Worm (Caenorhabditis elegans) whole organism, late embryonic: ENCODE results near the gene ZK652.8.

Experiments used
- C38D4.7 ChIP-seq: fragments of 200-800 bp; sonication (Bioruptor generic); optimal IDR thresholded peaks from 2 replicates; lab custom pipeline; 2018; ENCODE audit warnings: mild to moderate bottlenecking, missing genetic modification characterization, moderate library complexity, missing compliant biosample characterization
- F13H6.1 ChIP-seq: sonication (generic microtip); optimal IDR thresholded peaks from 2 replicates; lab custom pipeline; 2016; ENCODE audit warnings: missing genetic modification characterization, missing compliant biosample characterization
- T23F11.4 ChIP-seq: fragments of 200-800 bp; sonication (Bioruptor generic); optimal IDR thresholded peaks from 2 replicates; lab custom pipeline; 2018; ENCODE audit warnings: mild to moderate bottlenecking, missing genetic modification characterization, missing compliant biosample characterization
- Y22D7AL.16 ChIP-seq: sonication (generic microtip); optimal IDR thresholded peaks from 2 replicates; lab custom pipeline; 2016; ENCODE audit warnings: missing genetic modification characterization, missing compliant biosample characterization
- ahr-1 ChIP-seq: sonication (generic microtip); optimal IDR thresholded peaks from 2 replicates; lab custom pipeline; 2016; ENCODE audit warnings: missing genetic modification characterization, missing compliant biosample characterization
- ceh-2 ChIP-seq: sonication (generic microtip); optimal IDR thresholded peaks from 2 replicates; lab custom pipeline; 2016; ENCODE audit warnings: missing genotype, missing genetic modification characterization, missing compliant biosample characterization
- ceh-22 ChIP-seq: sonication (generic microtip); optimal IDR thresholded peaks from 2 replicates; lab custom pipeline; 2017; ENCODE audit warnings: missing biosample characterization, missing genetic modification characterization
- ceh-30 ChIP-seq: fragments of 150-350 bp; optimal IDR thresholded peaks from 2 replicates; lab custom pipeline; 2014; ENCODE audit warnings: missing biosample characterization, missing genetic modification characterization
- ceh-31 ChIP-seq: sonication (generic microtip); optimal IDR thresholded peaks from 2 replicates; lab custom pipeline; 2016; ENCODE audit warnings: missing genetic modification characterization, missing compliant biosample characterization
- ceh-34 ChIP-seq: sonication (generic microtip); optimal IDR thresholded peaks from 2 replicates; lab custom pipeline; 2016; ENCODE audit warnings: mild to moderate bottlenecking, missing genetic modification characterization, missing compliant biosample characterization
- ceh-45 ChIP-seq: fragments of 200-800 bp; sonication (Bioruptor generic); IDR thresholded peaks from 2 replicates; pipeline ENCODE4 v1.3.6; 2022; ENCODE audit warnings: missing genetic modification reagents, missing genetic modification characterization, missing compliant biosample characterization
- ceh-6 ChIP-seq: fragments of 200-800 bp; sonication (Bioruptor generic); optimal IDR thresholded peaks from 2 replicates; lab custom pipeline; 2018; ENCODE audit warnings: mild to moderate bottlenecking, missing genetic modification characterization, missing compliant biosample characterization
- dve-1 ChIP-seq: sonication (generic microtip); optimal IDR thresholded peaks from 2 replicates; lab custom pipeline; 2017; ENCODE audit warnings: antibody characterized with exemption, mild to moderate bottlenecking, missing genetic modification characterization, missing compliant biosample characterization
- elt-2 ChIP-seq: sonication (generic microtip); optimal IDR thresholded peaks from 2 replicates; lab custom pipeline; 2016; ENCODE audit warnings: missing genetic modification reagents, missing genetic modification characterization, missing compliant biosample characterization
- elt-4 ChIP-seq: sonication (generic microtip); optimal IDR thresholded peaks from 2 replicates; lab custom pipeline; 2016; ENCODE audit warnings: missing genetic modification characterization, missing compliant biosample characterization
- fkh-10 ChIP-seq: fragments of 150-350 bp; optimal IDR thresholded peaks from 2 replicates; lab custom pipeline; 2014; ENCODE audit warnings: missing biosample characterization, missing genetic modification reagents, missing genetic modification characterization
- fkh-6 ChIP-seq: sonication (generic microtip); optimal IDR thresholded peaks from 2 replicates; lab custom pipeline; 2016; ENCODE audit warnings: missing genetic modification characterization, missing compliant biosample characterization
- gmeb-2 ChIP-seq: sonication (generic microtip); optimal IDR thresholded peaks from 2 replicates; lab custom pipeline; 2016; ENCODE audit warnings: missing genetic modification characterization, inconsistent platforms, missing compliant biosample characterization
- hlh-6 ChIP-seq: sonication (generic microtip); optimal IDR thresholded peaks from 2 replicates; lab custom pipeline; 2016; ENCODE audit warnings: missing genotype, missing genetic modification characterization, missing compliant biosample characterization
- hlh-8 ChIP-seq: sonication (generic microtip); optimal IDR thresholded peaks from 2 replicates; lab custom pipeline; 2016; ENCODE audit warnings: missing genotype, missing genetic modification characterization, missing compliant biosample characterization
- nfya-1 ChIP-seq: sonication (generic microtip); optimal IDR thresholded peaks from 2 replicates; lab custom pipeline; 2017; ENCODE audit warnings: missing genetic modification characterization, mild to moderate bottlenecking, missing compliant biosample characterization, antibody characterized with exemption, moderate library complexity
- nhr-232 ChIP-seq: sonication (generic microtip); optimal IDR thresholded peaks from 2 replicates; lab custom pipeline; 2016; ENCODE audit warnings: missing genetic modification characterization, missing compliant biosample characterization
- pat-9 ChIP-seq: fragments of 200-800 bp; sonication (Bioruptor generic); optimal IDR thresholded peaks from 2 replicates; lab custom pipeline; 2018; ENCODE audit warnings: mild to moderate bottlenecking, missing genetic modification characterization, moderate library complexity, missing compliant biosample characterization
- pha-4 ChIP-seq: fragments of 150-350 bp; optimal IDR thresholded peaks from 2 replicates; lab custom pipeline; 2018; ENCODE audit warnings: missing biosample characterization, missing genetic modification reagents, missing genetic modification characterization
- ref-2 ChIP-seq: sonication (generic microtip); optimal IDR thresholded peaks from 2 replicates; lab custom pipeline; 2016; ENCODE audit warnings: missing genetic modification characterization, missing compliant biosample characterization
- rnt-1 ChIP-seq: sonication (generic microtip); optimal IDR thresholded peaks from 2 replicates; lab custom pipeline; 2016; ENCODE audit warnings: missing genetic modification characterization, missing compliant biosample characterization
- sdc-2 ChIP-seq: sonication (generic microtip); optimal IDR thresholded peaks from 2 replicates; lab custom pipeline; 2016; ENCODE audit warnings: missing genotype, missing genetic modification characterization, missing compliant biosample characterization
- sox-4 ChIP-seq: sonication (generic microtip); optimal IDR thresholded peaks from 2 replicates; lab custom pipeline; 2017; ENCODE audit warnings: mild to moderate bottlenecking, missing genetic modification characterization, inconsistent platforms, missing compliant biosample characterization
- tbx-7 ChIP-seq: sonication (generic microtip); optimal IDR thresholded peaks from 2 replicates; lab custom pipeline; 2016; ENCODE audit warnings: missing genotype, missing genetic modification characterization, missing compliant biosample characterization
- unc-42 ChIP-seq: sonication (generic microtip); optimal IDR thresholded peaks from 2 replicates; lab custom pipeline; 2016; ENCODE audit warnings: missing genotype, missing genetic modification characterization, missing compliant biosample characterization
- unc-86 ChIP-seq: sonication (generic microtip); optimal IDR thresholded peaks from 2 replicates; lab custom pipeline; 2016; ENCODE audit warnings: missing genetic modification characterization, missing compliant biosample characterization
- zip-5 ChIP-seq: sonication (generic microtip); optimal IDR thresholded peaks from 2 replicates; lab custom pipeline; 2016; ENCODE audit warnings: missing genetic modification characterization, missing compliant biosample characterization

ZK652.8 gene

DNA sequence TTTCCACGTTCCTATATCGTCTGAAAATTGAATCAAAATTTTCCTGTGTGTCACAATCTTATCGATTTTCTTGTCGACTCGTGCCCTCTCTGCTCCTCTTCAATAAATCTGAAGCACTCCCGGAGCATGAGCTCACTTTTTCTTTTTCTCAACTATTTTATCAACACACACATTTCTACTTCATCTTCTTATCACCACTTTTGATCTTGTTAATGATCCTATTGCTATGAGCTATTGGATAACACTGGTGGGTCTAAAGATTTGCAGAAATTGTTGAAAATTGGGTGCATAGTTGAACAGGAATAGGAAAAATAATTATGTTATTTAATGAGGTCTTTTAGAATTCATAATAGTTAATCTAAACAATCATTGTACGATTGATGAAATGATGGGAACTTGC lies 38.2 kb downstream of the ZK652.8 start:
- TF ChIP-seq ceh-31 (no peak), fkh-10 (GFP tag; lab: Kevin White, UChicago) (no peak), ceh-30 (tag; lab: Kevin White, UChicago) (no peak), ceh-34 (tag; lab: Kevin White, UChicago) (no peak), zip-5 (tag; lab: Kevin White, UChicago) (no peak), sdc-2 (tag; lab: Kevin White, UChicago) (no peak), tbx-7 (tag; lab: Kevin White, UChicago) (no peak), pha-4 (tag; lab: Kevin White, UChicago) (no peak), unc-42 (tag; lab: Kevin White, UChicago) (no peak), ahr-1 (tag; lab: Kevin White, UChicago) (no peak), C38D4.7 (GFP tag; lab: Kevin White, UChicago) (no peak)

DNA sequence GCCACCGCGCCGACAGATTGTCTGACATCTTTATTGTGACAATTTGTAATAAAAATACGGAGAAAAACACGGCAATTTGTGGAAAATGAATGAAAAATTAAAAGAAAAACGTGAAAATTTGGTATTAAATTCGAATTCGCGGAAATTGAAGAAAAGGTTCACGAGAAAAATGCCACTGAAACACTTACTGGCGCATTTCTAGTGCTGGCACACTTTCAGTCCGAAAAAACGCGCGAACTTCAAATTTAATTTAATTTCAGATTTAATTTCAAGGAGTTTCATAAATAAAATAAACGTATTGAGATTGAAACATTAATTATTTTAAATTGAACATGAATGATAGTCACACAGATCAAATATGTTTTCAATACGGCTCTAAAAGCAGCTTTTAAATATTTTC lies 48.1 kb downstream of the ZK652.8 start, which contains the start of gene cyk-7:
Gene cyk-7 (minus strand): TSS at position 99 of the 400 bp plus-strand sequence.
- TF ChIP-seq C38D4.7 (GFP tag; lab: Kevin White, UChicago) (no peak), sox-4 (tag; lab: Kevin White, UChicago) (no peak), ceh-2 (tag; lab: Kevin White, UChicago) (no peak), nhr-232 (no peak), ceh-45 (GFP tag; lab: Robert Waterston, UW) (no peak), hlh-6 (tag; lab: Kevin White, UChicago) (no peak), tbx-7 (tag; lab: Kevin White, UChicago) (no peak), gmeb-2 (tag; lab: Kevin White, UChicago) (no peak), hlh-8 (tag; lab: Kevin White, UChicago) (no peak), elt-2 (tag; lab: Kevin White, UChicago) (no peak), Y22D7AL.16 (tag; lab: Kevin White, UChicago) (no peak), fkh-6 (tag; lab: Kevin White, UChicago) (no peak), pha-4 (tag; lab: Kevin White, UChicago) (no peak), T23F11.4 (GFP tag; lab: Kevin White, UChicago) (no peak), dve-1 (no peak), rnt-1 (tag; lab: Kevin White, UChicago) (no peak), ahr-1 (tag; lab: Kevin White, UChicago) (no peak), F13H6.1 (tag; lab: Kevin White, UChicago) (no peak), pat-9 (no peak), elt-4 (tag; lab: Kevin White, UChicago) (no peak)

DNA sequence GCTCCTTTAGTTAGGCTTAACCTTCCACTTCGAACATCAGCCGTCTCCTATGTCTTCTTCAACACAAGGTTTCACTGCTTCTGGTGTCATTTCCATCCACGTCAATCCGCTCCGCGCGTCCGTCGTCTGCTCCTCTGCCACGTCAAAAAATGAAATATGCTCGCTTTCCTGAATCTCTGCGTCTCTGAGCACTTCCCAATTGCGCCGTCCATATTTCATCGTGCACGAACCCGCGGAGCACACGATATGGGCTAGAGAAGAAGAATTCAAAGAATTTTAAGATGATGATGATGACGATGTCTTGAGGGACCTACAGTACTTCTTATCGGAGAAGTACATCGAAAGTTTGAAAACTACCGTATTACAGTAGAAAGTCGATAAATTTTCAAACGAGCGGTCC lies 50.5 kb downstream of the ZK652.8 start:
- TF ChIP-seq fkh-10 (GFP tag; lab: Kevin White, UChicago), result no peak
- no peak for TF ChIP-seq elt-4 (tag; lab: Kevin White, UChicago)
- TF ChIP-seq ref-2, result no peak
- TF ChIP-seq dve-1, result no peak
- no peak for TF ChIP-seq unc-42 (tag; lab: Kevin White, UChicago)
- no peak for TF ChIP-seq zip-5 (tag; lab: Kevin White, UChicago)

DNA sequence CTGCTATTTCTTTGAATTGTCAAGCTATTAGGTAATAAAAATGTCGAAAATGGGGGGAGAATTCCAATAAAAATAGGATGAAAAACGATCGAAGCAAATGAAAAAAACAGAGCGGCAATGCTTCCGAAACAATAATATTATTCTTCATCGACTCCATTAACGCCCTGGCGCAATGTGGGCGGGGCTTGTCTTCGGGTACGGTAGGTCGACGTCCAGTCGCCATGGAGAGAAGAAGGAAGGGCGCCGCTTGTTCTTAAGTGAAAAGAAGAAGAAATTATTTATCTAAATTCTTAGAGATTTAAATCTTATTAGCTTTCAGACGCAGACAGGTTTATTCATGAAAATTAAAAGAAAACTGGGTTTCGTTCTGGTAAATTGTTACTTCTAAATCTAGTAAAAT lies 51.2 kb downstream of the ZK652.8 start:
- TF ChIP-seq ceh-22 (tag; lab: Kevin White, UChicago) (no peak), fkh-10 (GFP tag; lab: Kevin White, UChicago) (no peak), nfya-1 (peak; percentile 67), unc-86 (tag; lab: Kevin White, UChicago) (no peak), pat-9 (no peak), C38D4.7 (GFP tag; lab: Kevin White, UChicago) (no peak), zip-5 (tag; lab: Kevin White, UChicago) (no peak), ceh-6 (no peak)
